Worm (Caenorhabditis elegans): ENCODE measurements around the gene twk-8.

DNA sequence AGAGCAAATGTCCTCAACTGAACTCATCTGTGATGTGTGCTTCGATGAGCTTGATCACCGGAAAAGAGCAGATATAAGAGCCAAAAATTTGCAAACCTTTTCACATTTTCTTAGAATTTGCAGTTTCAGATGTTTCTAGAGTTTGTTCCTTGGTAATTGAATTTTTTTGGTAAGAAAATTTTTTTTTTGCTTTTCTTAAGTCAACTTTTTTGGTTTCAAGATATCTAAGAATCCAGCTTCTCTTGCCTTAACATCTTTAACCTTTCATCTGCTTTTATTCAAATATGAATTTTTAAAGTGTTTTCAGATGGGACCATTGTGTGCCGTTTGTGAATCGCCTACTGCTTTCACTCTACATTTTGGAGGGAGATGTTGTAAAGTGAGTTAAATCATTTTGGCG lies 12.5 kb upstream of the twk-8 start, which contains the start of gene nhr-11:
- TF ChIP-seq zag-1 (tag; optimal IDR thresholded peaks at IDR 0.05) (no peak), aly-2 (tag; optimal IDR thresholded peaks at IDR 0.05) (no peak), nhr-11 (tag; optimal IDR thresholded peaks at IDR 0.05) (no peak), lin-39 (tag; optimal IDR thresholded peaks at IDR 0.05) (no peak)
